Worm (Caenorhabditis elegans) whole organism, L2 larva: Measurements from ENCODE around the gene dkf-2.

Experiments
- C34F6.9 ChIP-seq: fragments of 150-350 bp; optimal IDR thresholded peaks from 2 replicates; lab custom pipeline; 2014; ENCODE audit warnings: missing biosample characterization, missing genetic modification characterization
- F13H6.1 ChIP-seq: sonication (generic microtip); optimal IDR thresholded peaks from 2 replicates; lab custom pipeline; 2016; ENCODE audit warnings: missing genetic modification characterization, missing compliant biosample characterization
- R02D3.7 ChIP-seq: fragments of 150-350 bp; optimal IDR thresholded peaks from 2 replicates; lab custom pipeline; 2014; ENCODE audit warnings: missing biosample characterization, missing genetic modification characterization
- Y55F3AM.14 ChIP-seq: fragments of 200-800 bp; sonication (Bioruptor generic); optimal IDR thresholded peaks from 2 replicates; lab custom pipeline; 2018; ENCODE audit warnings: mild to moderate bottlenecking, missing genetic modification characterization, missing compliant biosample characterization
- ZK546.5 ChIP-seq: sonication (generic microtip); optimal IDR thresholded peaks from 2 replicates; lab custom pipeline; 2017; ENCODE audit warnings: missing biosample characterization, missing genetic modification characterization
- aly-2 ChIP-seq: fragments of 150-350 bp; optimal IDR thresholded peaks from 2 replicates; lab custom pipeline; 2014; ENCODE audit warnings: missing biosample characterization, missing genetic modification characterization
- ama-1 ChIP-seq: fragments of 150-350 bp; optimal IDR thresholded peaks from 2 replicates; lab custom pipeline; 2018; ENCODE audit warnings: inconsistent platforms
- blmp-1 ChIP-seq: sonication (generic microtip); optimal IDR thresholded peaks from 2 replicates; lab custom pipeline; 2017; ENCODE audit warnings: missing genetic modification characterization, mild to moderate bottlenecking, missing compliant biosample characterization, antibody characterized with exemption, moderate library complexity; ENCODE audit not compliant: insufficient read depth
- ceh-16 ChIP-seq: fragments of 150-350 bp; optimal IDR thresholded peaks from 2 replicates; lab custom pipeline; 2014; ENCODE audit warnings: missing biosample characterization, missing genetic modification characterization
- ceh-82 ChIP-seq: fragments of 150-350 bp; optimal IDR thresholded peaks from 2 replicates; lab custom pipeline; 2014; ENCODE audit warnings: missing biosample characterization, missing genetic modification characterization
- egl-27 ChIP-seq: sonication (generic microtip); optimal IDR thresholded peaks from 3 replicates; lab custom pipeline; 2017; ENCODE audit warnings: missing biosample characterization, missing genetic modification reagents, missing genetic modification characterization
- elt-1 ChIP-seq: fragments of 150-350 bp; optimal IDR thresholded peaks from 2 replicates; lab custom pipeline; 2014; ENCODE audit warnings: missing biosample characterization, missing genetic modification characterization
- elt-3 ChIP-seq: sonication (generic microtip); optimal IDR thresholded peaks from 2 replicates; lab custom pipeline; 2017; ENCODE audit warnings: missing biosample characterization, missing genetic modification characterization
- fos-1 ChIP-seq: fragments of 150-350 bp; optimal IDR thresholded peaks from 2 replicates; lab custom pipeline; 2014; ENCODE audit warnings: missing biosample characterization, missing genetic modification characterization
- gmeb-1 ChIP-seq: fragments of 150-350 bp; optimal IDR thresholded peaks from 2 replicates; lab custom pipeline; 2014; ENCODE audit warnings: missing biosample characterization, missing genetic modification characterization
- lin-11 ChIP-seq: fragments of 150-350 bp; sonication (generic microtip); optimal IDR thresholded peaks from 2 replicates; lab custom pipeline; 2014; ENCODE audit warnings: missing biosample characterization, missing genetic modification characterization, inconsistent platforms, mixed read lengths
- lin-13 ChIP-seq: fragments of 150-350 bp; optimal IDR thresholded peaks from 2 replicates; lab custom pipeline; 2014; ENCODE audit warnings: missing biosample characterization, missing genetic modification reagents, missing genetic modification characterization
- mab-5 ChIP-seq: fragments of 150-350 bp; optimal IDR thresholded peaks from 2 replicates; lab custom pipeline; 2014; ENCODE audit warnings: missing biosample characterization, missing genetic modification characterization
- mbf-1 ChIP-seq: sonication (generic microtip); optimal IDR thresholded peaks from 2 replicates; lab custom pipeline; 2017; ENCODE audit warnings: missing biosample characterization, missing genetic modification characterization
- mdl-1 ChIP-seq, 2 experiments: fragments of 150-350 bp in 1 of 2; sonication (generic microtip) in 1 of 2; optimal IDR thresholded peaks; 2 replicates each; lab custom pipeline; 2017; ENCODE audit warnings: missing biosample characterization in 2 of 2, missing genetic modification characterization in 2 of 2
- nhr-10 ChIP-seq: sonication (generic microtip); optimal IDR thresholded peaks from 2 replicates; lab custom pipeline; 2017; ENCODE audit warnings: missing biosample characterization, missing genetic modification characterization
- nhr-11 ChIP-seq: fragments of 150-350 bp; optimal IDR thresholded peaks from 2 replicates; lab custom pipeline; 2014; ENCODE audit warnings: missing biosample characterization, missing genetic modification characterization
- nhr-12 ChIP-seq: fragments of 150-350 bp; optimal IDR thresholded peaks from 2 replicates; lab custom pipeline; 2014; ENCODE audit warnings: missing biosample characterization, missing genetic modification characterization
- nhr-129 ChIP-seq: fragments of 150-350 bp; optimal IDR thresholded peaks from 2 replicates; lab custom pipeline; 2014; ENCODE audit warnings: missing biosample characterization, missing genetic modification characterization
- nhr-21 ChIP-seq: fragments of 150-350 bp; optimal IDR thresholded peaks from 2 replicates; lab custom pipeline; 2014; ENCODE audit warnings: missing biosample characterization, missing genetic modification characterization
- nhr-23 ChIP-seq: fragments of 150-350 bp; optimal IDR thresholded peaks from 2 replicates; lab custom pipeline; 2014; ENCODE audit warnings: missing biosample characterization, missing genetic modification reagents, missing genetic modification characterization
- nhr-237 ChIP-seq: fragments of 150-350 bp; optimal IDR thresholded peaks from 2 replicates; lab custom pipeline; 2014; ENCODE audit warnings: missing biosample characterization, missing genetic modification characterization
- nhr-25 ChIP-seq: fragments of 150-350 bp; sonication (generic microtip); optimal IDR thresholded peaks from 3 replicates; lab custom pipeline; 2014; ENCODE audit warnings: missing biosample characterization, missing genetic modification characterization
- nhr-6 ChIP-seq: fragments of 150-350 bp; optimal IDR thresholded peaks from 2 replicates; lab custom pipeline; 2014; ENCODE audit warnings: missing biosample characterization, missing genetic modification characterization
- peb-1 ChIP-seq: fragments of 150-350 bp; optimal IDR thresholded peaks from 2 replicates; lab custom pipeline; 2014; ENCODE audit warnings: missing biosample characterization, missing genetic modification characterization
- sem-4 ChIP-seq: fragments of 150-350 bp; optimal IDR thresholded peaks from 2 replicates; lab custom pipeline; 2014; ENCODE audit warnings: missing biosample characterization, missing genetic modification reagents, missing genetic modification characterization
- skn-1 ChIP-seq: sonication (generic microtip); optimal IDR thresholded peaks from 2 replicates; lab custom pipeline; 2017; ENCODE audit warnings: missing biosample characterization, missing genetic modification characterization
- sma-3 ChIP-seq: sonication (generic microtip); optimal IDR thresholded peaks from 2 replicates; lab custom pipeline; 2016; ENCODE audit warnings: missing genetic modification reagents, missing genetic modification characterization, missing compliant biosample characterization
- sma-9 ChIP-seq, 2 experiments: fragments of 150-350 bp in 1 of 2; sonication (generic microtip) in 1 of 2; optimal IDR thresholded peaks; 2 replicates each; lab custom pipeline; 2014 to 2016; ENCODE audit warnings: missing genetic modification characterization in 2 of 2, mild to moderate bottlenecking in 1 of 2, missing biosample characterization in 1 of 2, missing compliant biosample characterization in 1 of 2, missing genetic modification reagents in 1 of 2, moderate library complexity in 1 of 2
- unc-39 ChIP-seq: fragments of 150-350 bp; optimal IDR thresholded peaks from 2 replicates; lab custom pipeline; 2014; ENCODE audit warnings: missing biosample characterization, missing genetic modification characterization
- unc-55 ChIP-seq: fragments of 150-350 bp; sonication (generic microtip); optimal IDR thresholded peaks from 3 replicates; lab custom pipeline; 2014; ENCODE audit warnings: missing biosample characterization, missing genetic modification reagents, missing genetic modification characterization
- unc-62 ChIP-seq: fragments of 150-350 bp; optimal IDR thresholded peaks from 2 replicates; lab custom pipeline; 2014; ENCODE audit warnings: missing biosample characterization, missing genetic modification reagents, missing genetic modification characterization
- zag-1 ChIP-seq: fragments of 150-350 bp; optimal IDR thresholded peaks from 2 replicates; lab custom pipeline; 2014; ENCODE audit warnings: missing biosample characterization, missing genetic modification characterization
- ztf-1 ChIP-seq: fragments of 200-800 bp; sonication (Bioruptor generic); conservative IDR thresholded peaks from 2 replicates; pipeline ENCODE4 v1.3.6; 2022; ENCODE audit warnings: missing genetic modification characterization, missing compliant biosample characterization
- ztf-11 ChIP-seq: sonication (generic microtip); optimal IDR thresholded peaks from 2 replicates; lab custom pipeline; 2017; ENCODE audit warnings: missing biosample characterization, missing genetic modification characterization
- ztf-4 ChIP-seq: fragments of 150-350 bp; optimal IDR thresholded peaks from 2 replicates; lab custom pipeline; 2014; ENCODE audit warnings: missing biosample characterization, missing genetic modification characterization

Gene dkf-2

ce11 chrV:16752089-16753030 is 4.9 kb downstream of the dkf-2 start:
- TF ChIP-seq elt-1 (tag; lab: Kevin White, UChicago) = no peak
- TF ChIP-seq C34F6.9 (tag; lab: Kevin White, UChicago) = peak; percentile 8
- peak; percentile 77 for TF ChIP-seq unc-55 (GFP tag; lab: Kevin White, UChicago)
- TF ChIP-seq nhr-129 = peak; percentile 26

- TF ChIP-seq ztf-1 (GFP tag; lab: Robert Waterston, UW) (no peak), unc-39 (no peak), Y55F3AM.14 (GFP tag; lab: Kevin White, UChicago) (no peak), zag-1 (tag; lab: Kevin White, UChicago) (no peak), ZK546.5 (no peak), nhr-23 (no peak), elt-3 (tag; lab: Kevin White, UChicago) (no peak), lin-13 (GFP tag; lab: Kevin White, UChicago) (no peak), sem-4 (tag; lab: Kevin White, UChicago) (no peak), ztf-4 (no peak), C34F6.9 (tag; lab: Kevin White, UChicago) (no peak), egl-27 (tag; lab: Kevin White, UChicago) (no peak), skn-1 (no peak), ceh-16 (tag; lab: Kevin White, UChicago) (no peak), nhr-11 (tag; lab: Kevin White, UChicago) (no peak)
These were observed 8.7 kb downstream of the dkf-2 start for ce11 chrV:16756166-16756565.

- TF ChIP-seq ceh-82 (tag; lab: Kevin White, UChicago) (no peak), unc-55 (GFP tag; lab: Kevin White, UChicago) (peak; percentile 65)
These were observed 12.5 kb downstream of the dkf-2 start for ce11 chrV:16759937-16760336.

ce11 chrV:16774428-16774827 is 27.0 kb downstream of the dkf-2 start:
- TF ChIP-seq mbf-1 (tag; lab: Kevin White, UChicago) (no peak), mab-5 (tag; lab: Kevin White, UChicago) (no peak), egl-27 (tag; lab: Kevin White, UChicago) (no peak), nhr-237 (tag; lab: Kevin White, UChicago) (no peak), unc-62 (no peak), nhr-129 (peak; percentile 19), sma-3 (no peak), sma-9 (GFP tag; optimal IDR thresholded peaks at IDR 0.05; lab: Kevin White, UChicago) (peak; percentile 9), sma-9 (tag; optimal IDR thresholded peaks at IDR 0.05; lab: Kevin White, UChicago) (no peak), ama-1 (lab: Kevin White, UChicago) (no peak)

- TF ChIP-seq nhr-12 (tag; lab: Kevin White, UChicago) (no peak), gmeb-1 (tag; lab: Kevin White, UChicago) (no peak), unc-39 (no peak), lin-11 (no peak), Y55F3AM.14 (GFP tag; lab: Kevin White, UChicago) (no peak), R02D3.7 (tag; lab: Kevin White, UChicago) (no peak), nhr-25 (peak; percentile 56), blmp-1 (tag; lab: Kevin White, UChicago) (no peak), aly-2 (tag; lab: Kevin White, UChicago) (no peak), sem-4 (tag; lab: Kevin White, UChicago) (no peak), nhr-10 (no peak), ama-1 (lab: Kevin White, UChicago) (no peak), peb-1 (tag; lab: Kevin White, UChicago) (no peak), sma-9 (GFP tag; optimal IDR thresholded peaks at IDR 0.05; lab: Kevin White, UChicago) (peak; percentile 43), sma-9 (tag; optimal IDR thresholded peaks at IDR 0.05; lab: Kevin White, UChicago) (no peak), fos-1 (tag; lab: Kevin White, UChicago) (no peak), C34F6.9 (tag; lab: Kevin White, UChicago) (no peak), elt-1 (tag; lab: Kevin White, UChicago) (peak; percentile 17), sma-3 (peak; percentile 25), nhr-21 (peak; percentile 76), F13H6.1 (no peak), nhr-129 (peak; percentile 9), lin-13 (GFP tag; lab: Kevin White, UChicago) (no peak), nhr-6 (tag; lab: Kevin White, UChicago) (no peak), mdl-1 (tag; optimal IDR thresholded peaks at IDR 0.05; lab: Kevin White, UChicago) (no peak), nhr-237 (tag; lab: Kevin White, UChicago) (no peak), ztf-11 (tag; lab: Kevin White, UChicago) (no peak)
These were observed 31.3 kb downstream of the dkf-2 start for ce11 chrV:16778540-16779280.
